Fruit fly (Drosophila melanogaster): ENCODE data around the gene Ugt37B1.

- TF ChIP-seq CG11762 (GFP tag; optimal IDR thresholded peaks at IDR 0.05; ENCODE audit: insufficient read depth) (no peak), CG16779 (tag; optimal IDR thresholded peaks at IDR 0.05) (no peak), CG3032 (tag; optimal IDR thresholded peaks at IDR 0.05) (no peak), CG9139 (GFP tag; optimal IDR thresholded peaks at IDR 0.05) (no peak), Eip93F (GFP tag; optimal IDR thresholded peaks at IDR 0.05) (no peak), Met (GFP tag; optimal IDR thresholded peaks at IDR 0.05) (no peak), Ets96B (tag; optimal IDR thresholded peaks at IDR 0.05) (no peak)
Measured at dm6 chr2L:6193004-6193566, 31.8 kb upstream of the Ugt37B1 start.
